Worm (Caenorhabditis elegans) whole organism, young adult: Measurements from ENCODE around the gene C14F11.7.

Source experiments
- C06A6.2 ChIP-seq: fragments of 200-800 bp; sonication (Bioruptor generic); conservative IDR thresholded peaks from 2 replicates; pipeline ENCODE4 v1.3.6; 2022; ENCODE audit warnings: missing genetic modification characterization, missing compliant biosample characterization
- K11D2.4 ChIP-seq: fragments of 200-800 bp; sonication (Bioruptor generic); IDR thresholded peaks from 2 replicates; pipeline ENCODE4 v1.3.6; 2022; ENCODE audit warnings: missing genetic modification reagents, missing genetic modification characterization, missing compliant biosample characterization
- Y56A3A.18 ChIP-seq: fragments of 200-800 bp; sonication (Bioruptor generic); IDR thresholded peaks from 2 replicates; pipeline ENCODE4 v1.3.6; 2022; ENCODE audit warnings: missing genetic modification reagents, missing genetic modification characterization, missing compliant biosample characterization
- chd-7 ChIP-seq: sonication (generic microtip); optimal IDR thresholded peaks from 2 replicates; lab custom pipeline; 2016; ENCODE audit warnings: mild to moderate bottlenecking, missing genetic modification characterization, moderate library complexity, missing compliant biosample characterization
- efl-1 ChIP-seq: fragments of 150-350 bp; optimal IDR thresholded peaks from 2 replicates; lab custom pipeline; 2014; ENCODE audit warnings: missing biosample characterization, missing genetic modification reagents, missing genetic modification characterization
- sea-2 ChIP-seq: fragments of 200-800 bp; sonication (Bioruptor generic); IDR thresholded peaks from 2 replicates; pipeline ENCODE4 v1.3.6; 2022; ENCODE audit warnings: missing genetic modification characterization, missing compliant biosample characterization
- unc-62 ChIP-seq: fragments of 150-350 bp; optimal IDR thresholded peaks from 2 replicates; lab custom pipeline; 2014; ENCODE audit warnings: missing biosample characterization, missing genetic modification reagents, missing genetic modification characterization

ce11 chrX:6211322-6211820 is 3.0 kb upstream of the C14F11.7 start:
- no peak for TF ChIP-seq efl-1 (GFP tag; lab: Kevin White, UChicago)
- no peak for TF ChIP-seq sea-2 (GFP tag; lab: Robert Waterston, UW)
- no peak for TF ChIP-seq unc-62 (GFP tag; lab: Kevin White, UChicago)
- TF ChIP-seq chd-7 (tag; lab: Kevin White, UChicago): no peak
- no peak for TF ChIP-seq C06A6.2
- no peak for TF ChIP-seq K11D2.4
- TF ChIP-seq Y56A3A.18: no peak
